Fruit fly (Drosophila melanogaster) S2 (cell line): ENCODE results near the gene asf1.
A peak's percentile ranks its signal among the peaks of the same experiment; 100 is the strongest.

Experiments used
- CG8478 ChIP-seq: fragments of >200 bp; optimal IDR thresholded peaks from 2 replicates; lab custom pipeline; 2018
- CTCF ChIP-seq, 2 experiments: fragments of >200 bp; optimal IDR thresholded peaks; 2 replicates each; lab custom pipeline; 2018

DNA sequence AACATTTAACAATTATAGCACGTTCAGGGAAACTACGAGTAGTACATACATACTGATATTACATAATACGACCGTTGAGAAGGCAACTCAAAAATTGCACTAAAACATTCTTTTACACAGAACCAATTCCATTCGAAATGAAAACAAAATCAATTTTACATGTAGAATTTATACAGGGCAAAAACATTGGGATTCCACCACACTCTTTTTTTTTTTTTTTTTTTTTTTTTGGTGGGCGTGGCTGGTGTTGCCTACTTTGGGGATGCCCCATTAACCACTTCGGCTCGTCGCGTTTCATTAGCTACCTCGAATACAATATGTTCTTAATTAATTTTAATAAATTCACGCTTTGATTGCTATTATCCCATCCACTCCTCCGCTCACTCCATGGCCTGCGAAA is 31.9 kb downstream of the asf1 start:
- TF ChIP-seq CTCF (optimal IDR thresholded peaks at IDR 0.05; lab: Kevin White, UChicago) = peak in 1 of 2 experiments; percentile 52
- TF ChIP-seq CG8478 = no peak
